Worm (Caenorhabditis elegans): Measurements from ENCODE around the gene F02E11.4.

Gene F02E11.4

DNA sequence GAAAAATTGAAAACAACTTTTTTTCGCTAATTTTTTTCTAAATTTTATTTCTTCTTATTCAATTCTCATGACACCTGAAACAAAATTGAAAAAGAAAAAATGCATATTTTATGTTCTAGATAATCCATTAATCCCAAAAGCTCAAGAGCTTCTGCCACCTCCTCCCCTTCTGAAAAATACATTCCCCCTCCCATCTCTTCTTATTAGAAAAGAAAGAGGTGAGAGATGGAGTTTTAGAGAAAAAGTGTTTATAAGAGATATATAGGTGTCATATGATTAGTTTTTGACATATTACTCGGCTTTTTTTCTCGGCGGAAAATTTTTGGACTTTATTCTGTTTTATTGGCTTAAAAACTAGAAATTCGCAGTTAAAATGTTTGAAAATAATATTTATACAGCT, 7.0 kb downstream of the F02E11.4 start:
- no peak for TF ChIP-seq snpc-4 (tag; optimal IDR thresholded peaks at IDR 0.05)
- TF ChIP-seq unc-55 (GFP tag; optimal IDR thresholded peaks at IDR 0.05): peak; percentile 66
- no peak for TF ChIP-seq blmp-1 (tag; optimal IDR thresholded peaks at IDR 0.05; ENCODE audit: insufficient read depth)
- TF ChIP-seq R02D3.7 (tag; optimal IDR thresholded peaks at IDR 0.05): no peak
- no peak for TF ChIP-seq lin-11 (tag; optimal IDR thresholded peaks at IDR 0.05)
- no peak for TF ChIP-seq nhr-77 (tag; optimal IDR thresholded peaks at IDR 0.05)
- TF ChIP-seq nhr-129 (tag; optimal IDR thresholded peaks at IDR 0.05): no peak
- TF ChIP-seq zag-1 (tag; optimal IDR thresholded peaks at IDR 0.05): no peak
- TF ChIP-seq nhr-25 (tag; optimal IDR thresholded peaks at IDR 0.05): no peak
- peak in 1 of 2 experiments; percentile 38 for TF ChIP-seq lsy-2 (tag; optimal IDR thresholded peaks at IDR 0.05)
- TF ChIP-seq mdl-1 (tag; optimal IDR thresholded peaks at IDR 0.05): no peak
- TF ChIP-seq alr-1 (tag; optimal IDR thresholded peaks at IDR 0.05): no peak
- no peak for TF ChIP-seq mab-5 (tag; optimal IDR thresholded peaks at IDR 0.05)
- peak; percentile 66 for TF ChIP-seq C34F6.9 (tag; optimal IDR thresholded peaks at IDR 0.05)
- TF ChIP-seq ZK546.5 (tag; optimal IDR thresholded peaks at IDR 0.05): no peak

DNA sequence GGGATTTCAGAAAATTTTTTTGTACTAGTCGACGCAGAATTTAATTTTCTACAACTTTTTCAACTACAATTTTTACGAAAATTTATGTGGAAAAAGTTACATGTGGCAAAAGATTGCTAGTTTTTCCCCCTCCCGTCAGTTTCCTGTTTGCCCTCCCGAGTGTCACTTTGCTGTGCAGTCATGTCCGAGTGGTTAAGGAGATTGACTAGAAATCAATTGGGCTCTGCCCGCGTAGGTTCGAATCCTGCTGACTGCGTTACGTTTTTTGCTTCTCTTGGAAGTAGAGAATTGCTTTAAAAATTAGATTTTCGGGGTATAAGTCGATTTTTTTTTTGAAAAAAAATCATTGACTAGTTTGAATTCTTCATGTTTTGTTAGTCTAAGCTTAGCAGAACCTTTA, 9.8 kb downstream of the F02E11.4 start:
- TF ChIP-seq mdl-1 (tag; optimal IDR thresholded peaks at IDR 0.05) (no peak), crh-2 (tag; optimal IDR thresholded peaks at IDR 0.05) (peak; percentile 12)

DNA sequence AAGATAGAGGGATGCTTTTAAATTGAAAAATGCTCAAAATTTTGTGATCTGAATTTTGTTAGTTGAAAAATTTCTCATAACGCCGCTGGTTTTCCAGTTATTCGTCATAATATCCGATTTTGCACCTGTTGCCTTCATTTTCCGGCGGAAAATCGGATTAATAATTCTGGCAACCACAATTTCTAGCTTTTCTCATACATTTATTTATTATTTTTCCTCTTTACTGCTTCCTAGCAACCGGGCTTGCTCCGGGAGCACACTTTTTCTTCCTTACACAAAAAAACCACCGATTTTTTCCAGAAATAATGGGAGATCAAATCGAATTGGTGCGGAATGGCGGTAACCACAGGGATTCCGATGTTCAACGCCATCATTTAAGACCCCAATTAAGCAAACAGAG, 10.2 kb downstream of the F02E11.4 start, which contains the start of gene F02E11.7:
F02E11.7 (plus strand) TSS at position 301 of the 400 bp plus-strand sequence.
- TF ChIP-seq lsy-2 (tag; optimal IDR thresholded peaks at IDR 0.05): no peak

DNA sequence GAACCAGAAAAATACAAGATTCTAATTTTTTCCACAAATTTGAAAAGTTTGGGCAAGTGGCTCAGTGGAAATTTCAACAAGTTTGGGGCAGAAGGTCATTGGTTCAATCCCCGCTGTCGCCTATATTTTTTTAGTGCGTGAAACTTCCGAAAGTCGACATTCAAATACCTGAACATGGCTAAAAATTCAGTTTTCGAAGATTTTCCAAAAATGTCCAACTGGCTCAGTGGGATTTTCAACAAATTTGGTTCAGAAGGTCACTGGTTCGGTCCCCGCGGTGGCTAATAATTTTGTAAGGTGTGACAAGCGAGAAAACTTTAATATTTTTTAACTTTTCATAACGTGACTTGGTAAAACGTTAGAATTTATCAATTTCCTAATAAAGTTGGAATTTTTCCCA, 12.9 kb downstream of the F02E11.4 start:
- TF ChIP-seq sma-9 (GFP tag; optimal IDR thresholded peaks at IDR 0.05): no peak
- TF ChIP-seq sma-9 (tag; optimal IDR thresholded peaks at IDR 0.05): no peak
- TF ChIP-seq nhr-23 (tag; optimal IDR thresholded peaks at IDR 0.05): no peak
- TF ChIP-seq F13H6.1 (tag; optimal IDR thresholded peaks at IDR 0.05): no peak
- TF ChIP-seq nhr-77 (tag; optimal IDR thresholded peaks at IDR 0.05): no peak
- TF ChIP-seq unc-55 (GFP tag; optimal IDR thresholded peaks at IDR 0.05): no peak
- no peak for TF ChIP-seq lin-39 (tag; optimal IDR thresholded peaks at IDR 0.05)

DNA sequence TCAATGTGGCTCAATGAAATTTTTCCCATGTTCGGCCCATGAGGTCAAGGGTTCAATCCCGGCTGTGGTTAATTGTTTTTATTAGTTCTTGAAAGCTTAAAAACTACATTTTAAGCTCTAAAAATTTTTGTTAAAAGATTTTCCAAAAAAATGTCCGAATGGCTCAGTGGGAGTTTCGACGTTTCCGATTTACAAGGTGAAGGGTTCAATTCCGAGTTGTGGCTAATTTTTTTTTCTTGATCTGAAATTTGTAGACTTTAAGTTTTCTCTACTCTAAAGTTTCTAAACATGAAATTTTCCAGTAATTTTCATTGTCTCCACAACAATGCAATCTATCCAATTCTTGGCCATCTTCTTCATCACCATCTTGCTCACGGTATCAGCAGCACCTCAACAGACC, 15.1 kb downstream of the F02E11.4 start, which contains the start of gene F02E11.2:
F02E11.2 (plus strand) TSS at position 301 of the 400 bp plus-strand sequence.
- TF ChIP-seq peb-1 (tag; optimal IDR thresholded peaks at IDR 0.05) (no peak), nhr-237 (tag; optimal IDR thresholded peaks at IDR 0.05) (no peak), nhr-21 (tag; optimal IDR thresholded peaks at IDR 0.05) (no peak), elt-1 (tag; optimal IDR thresholded peaks at IDR 0.05) (no peak), mab-5 (tag; optimal IDR thresholded peaks at IDR 0.05) (no peak), ZK546.5 (tag; optimal IDR thresholded peaks at IDR 0.05) (no peak)

DNA sequence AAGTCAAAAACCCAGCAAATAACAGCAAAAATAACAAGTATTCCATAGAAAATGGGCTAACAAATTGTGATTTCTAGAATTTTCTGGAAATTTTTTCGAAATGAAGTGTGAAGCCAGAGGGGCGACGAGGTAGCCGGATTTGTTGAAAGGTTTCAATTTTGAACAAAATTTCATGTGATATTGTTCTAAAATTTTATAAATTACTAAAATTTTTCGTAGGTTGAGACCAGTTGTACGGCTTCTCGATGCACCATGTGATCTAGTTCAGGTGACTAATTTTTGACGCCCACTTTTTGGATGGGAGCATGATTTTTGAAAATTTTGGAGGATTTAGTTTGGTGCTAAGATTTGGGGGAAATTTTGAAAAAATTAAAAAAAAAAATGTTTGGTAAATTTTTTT, 18.3 kb downstream of the F02E11.4 start, which contains the start of gene gcy-19:
gcy-19 (minus strand) TSS at position 101 of the 400 bp plus-strand sequence.
- TF ChIP-seq nhr-11 (tag; optimal IDR thresholded peaks at IDR 0.05): no peak
- no peak for TF ChIP-seq nhr-21 (tag; optimal IDR thresholded peaks at IDR 0.05)
- no peak for TF ChIP-seq nhr-12 (tag; optimal IDR thresholded peaks at IDR 0.05)
- no peak for TF ChIP-seq lin-13 (GFP tag; optimal IDR thresholded peaks at IDR 0.05)
- TF ChIP-seq lin-11 (tag; optimal IDR thresholded peaks at IDR 0.05): no peak
- no peak for TF ChIP-seq ama-1 (optimal IDR thresholded peaks at IDR 0.05)
- no peak for TF ChIP-seq ztf-4 (tag; optimal IDR thresholded peaks at IDR 0.05)
- TF ChIP-seq nhr-23 (tag; optimal IDR thresholded peaks at IDR 0.05): no peak
- no peak for TF ChIP-seq nhr-10 (tag; optimal IDR thresholded peaks at IDR 0.05)
- TF ChIP-seq fos-1 (tag; optimal IDR thresholded peaks at IDR 0.05): no peak
- no peak for TF ChIP-seq crh-2 (tag; optimal IDR thresholded peaks at IDR 0.05)
- TF ChIP-seq elt-3 (tag; optimal IDR thresholded peaks at IDR 0.05): no peak

DNA sequence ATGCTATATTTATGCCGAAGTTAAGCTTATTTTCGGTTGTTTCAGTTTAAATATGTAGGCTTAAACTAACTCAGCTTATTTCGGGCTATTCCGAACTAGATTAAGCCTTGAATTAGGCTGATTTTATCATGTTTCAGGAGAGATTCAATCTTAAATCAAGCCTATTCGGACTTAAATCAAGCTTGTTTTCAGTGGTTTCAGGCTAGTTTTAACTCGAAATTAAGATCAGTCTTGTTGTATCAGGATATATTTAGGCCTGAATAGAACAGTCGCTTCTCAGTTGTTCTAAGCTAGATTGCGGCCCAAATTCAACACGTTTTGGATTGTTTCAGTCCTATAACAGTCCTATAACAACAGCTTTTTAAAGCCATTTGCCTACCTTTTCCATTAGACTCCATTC, 25.8 kb downstream of the F02E11.4 start:
- TF ChIP-seq sem-4 (tag; optimal IDR thresholded peaks at IDR 0.05) (no peak), ceh-82 (tag; optimal IDR thresholded peaks at IDR 0.05) (no peak), nhr-11 (tag; optimal IDR thresholded peaks at IDR 0.05) (no peak), lin-39 (tag; optimal IDR thresholded peaks at IDR 0.05) (no peak), peb-1 (tag; optimal IDR thresholded peaks at IDR 0.05) (no peak), nhr-237 (tag; optimal IDR thresholded peaks at IDR 0.05) (no peak), lin-11 (tag; optimal IDR thresholded peaks at IDR 0.05) (no peak), nhr-23 (tag; optimal IDR thresholded peaks at IDR 0.05) (no peak), nhr-10 (tag; optimal IDR thresholded peaks at IDR 0.05) (no peak), snpc-4 (tag; optimal IDR thresholded peaks at IDR 0.05) (no peak), fos-1 (tag; optimal IDR thresholded peaks at IDR 0.05) (no peak), ztf-1 (GFP tag; conservative IDR thresholded peaks at IDR 0.05) (no peak), skn-1 (tag; optimal IDR thresholded peaks at IDR 0.05) (no peak), ZK546.5 (tag; optimal IDR thresholded peaks at IDR 0.05) (no peak), F13H6.1 (tag; optimal IDR thresholded peaks at IDR 0.05) (no peak), elt-1 (tag; optimal IDR thresholded peaks at IDR 0.05) (no peak)
